Fruit fly (Drosophila melanogaster) whole organism, embryonic: ENCODE results near the gene gammaTub37C.

ENCODE experiments used
- Atf-2 ChIP-seq: fragments of 200-800 bp; sonication (Bioruptor generic); optimal IDR thresholded peaks from 2 replicates; lab custom pipeline; 2016; ENCODE audit warnings: missing biosample characterization, missing genetic modification characterization
- CG10366 ChIP-seq: fragments of 200-800 bp; sonication (Bioruptor generic); IDR thresholded peaks from 2 replicates; pipeline ENCODE4 v1.3.6; 2022; ENCODE audit warnings: missing biosample characterization, missing genetic modification characterization
- CG11085 ChIP-seq: fragments of 200-800 bp; sonication (Bioruptor generic); IDR thresholded peaks from 2 replicates; pipeline ENCODE4 v1.3.6; 2022; ENCODE audit warnings: missing biosample characterization, missing genetic modification characterization
- CG13123 ChIP-seq: fragments of 200-800 bp; sonication (Bioruptor generic); optimal IDR thresholded peaks from 2 replicates; lab custom pipeline; 2016; ENCODE audit warnings: missing biosample characterization, missing genetic modification characterization
- CG15479 ChIP-seq: fragments of 200-800 bp; sonication (Bioruptor generic); optimal IDR thresholded peaks from 3 replicates; lab custom pipeline; 2019; ENCODE audit warnings: missing biosample characterization, mild to moderate bottlenecking, missing genetic modification characterization, moderate library complexity
- CG1647 ChIP-seq: fragments of 200-800 bp; sonication (Bioruptor generic); optimal IDR thresholded peaks from 3 replicates; lab custom pipeline; 2016; ENCODE audit warnings: missing biosample characterization, missing genetic modification characterization
- CG16813 ChIP-seq: fragments of 200-800 bp; sonication (Bioruptor generic); IDR thresholded peaks from 3 replicates; pipeline ENCODE4 v1.3.6; 2022; ENCODE audit warnings: missing biosample characterization, missing genetic modification characterization; ENCODE audit not compliant: partially characterized antibody
- CG3065 ChIP-seq: fragments of 200-800 bp; sonication (Bioruptor generic); optimal IDR thresholded peaks from 2 replicates; lab custom pipeline; 2016; ENCODE audit warnings: missing biosample characterization, missing genetic modification characterization
- CG8359 ChIP-seq: fragments of 200-800 bp; sonication (Bioruptor generic); optimal IDR thresholded peaks from 2 replicates; lab custom pipeline; 2017; ENCODE audit warnings: missing biosample characterization, mild to moderate bottlenecking, missing genetic modification characterization, borderline replicate concordance
- D ChIP-seq, 2 experiments: fragments of 200-800 bp in 1 of 2; fragments of >200 bp in 1 of 2; sonication (Bioruptor generic) in 1 of 2; optimal IDR thresholded peaks; 2 replicates in 1 of 2; 3 replicates in 1 of 2; lab custom pipeline; 2017; ENCODE audit warnings: mild to moderate bottlenecking in 1 of 2, missing biosample characterization in 1 of 2, missing genetic modification characterization in 1 of 2, missing genetic modification reagents in 1 of 2
- Dad ChIP-seq: fragments of 200-800 bp; sonication (Bioruptor generic); optimal IDR thresholded peaks from 3 replicates; lab custom pipeline; 2016; ENCODE audit warnings: missing biosample characterization, missing genetic modification characterization
- Deaf1 ChIP-seq: fragments of 200-800 bp; optimal IDR thresholded peaks from 3 replicates; lab custom pipeline; 2019; ENCODE audit warnings: missing biosample characterization, mild to moderate bottlenecking, missing genetic modification characterization, moderate library complexity
- E2f2 ChIP-seq: fragments of 200-800 bp; sonication (Bioruptor generic); IDR thresholded peaks from 2 replicates; pipeline ENCODE4 v1.3.6; 2022; ENCODE audit warnings: missing biosample characterization, missing genetic modification characterization
- Hey ChIP-seq: fragments of 200-800 bp; sonication (Bioruptor generic); optimal IDR thresholded peaks from 3 replicates; lab custom pipeline; 2018; ENCODE audit warnings: missing biosample characterization, mild to moderate bottlenecking, missing genetic modification characterization
- Lhr ChIP-seq: fragments of 200-800 bp; sonication (Bioruptor generic); optimal IDR thresholded peaks from 3 replicates; lab custom pipeline; 2017; ENCODE audit warnings: mild to moderate bottlenecking, missing biosample characterization, missing genetic modification reagents, missing genetic modification characterization
- Med ChIP-seq: fragments of 200-800 bp; sonication (Bioruptor generic); peaks from one replicate; lab custom pipeline; 2016; ENCODE audit warnings: missing biosample characterization, missing genetic modification characterization, mild to moderate bottlenecking, inconsistent platforms, moderate library complexity
- Mes4 ChIP-seq: fragments of 200-800 bp; sonication (Bioruptor generic); optimal IDR thresholded peaks from 2 replicates; lab custom pipeline; 2016; ENCODE audit warnings: missing biosample characterization, missing genetic modification characterization
- Nf-YC ChIP-seq: fragments of 200-800 bp; optimal IDR thresholded peaks from 3 replicates; lab custom pipeline; 2019; ENCODE audit warnings: missing biosample characterization, mild to moderate bottlenecking, missing genetic modification characterization, moderate library complexity
- Oli ChIP-seq: fragments of 200-800 bp; sonication (Bioruptor generic); optimal IDR thresholded peaks from 2 replicates; lab custom pipeline; 2018; ENCODE audit warnings: missing biosample characterization, mild to moderate bottlenecking, missing genetic modification characterization, moderate library complexity
- Tbp ChIP-seq: fragments of >200 bp; optimal IDR thresholded peaks from 2 replicates; lab custom pipeline; 2018; ENCODE audit warnings: missing biosample characterization, missing genetic modification characterization
- cad ChIP-seq: fragments of >200 bp; optimal IDR thresholded peaks from 2 replicates; lab custom pipeline; 2017; ENCODE audit warnings: missing biosample characterization, missing genetic modification characterization
- crol ChIP-seq: fragments of 200-800 bp; sonication (Bioruptor generic); IDR thresholded peaks from 2 replicates; pipeline ENCODE4 v1.3.6; 2022; ENCODE audit warnings: missing biosample characterization, missing genetic modification characterization
- danr ChIP-seq: fragments of 200-800 bp; sonication (Bioruptor generic); IDR thresholded peaks from 2 replicates; pipeline ENCODE4 v1.3.6; 2022; ENCODE audit warnings: missing biosample characterization, missing genetic modification characterization
- emc ChIP-seq: fragments of 200-800 bp; sonication (Bioruptor generic); optimal IDR thresholded peaks from 2 replicates; lab custom pipeline; 2016; ENCODE audit warnings: missing biosample characterization, missing genetic modification characterization
- ems ChIP-seq: fragments of 200-800 bp; sonication (Bioruptor generic); optimal IDR thresholded peaks from 3 replicates; lab custom pipeline; 2016; ENCODE audit warnings: missing biosample characterization, missing genetic modification characterization
- gfzf ChIP-seq: fragments of 200-800 bp; sonication (Bioruptor generic); optimal IDR thresholded peaks from 2 replicates; lab custom pipeline; 2016; ENCODE audit warnings: missing biosample characterization, mild to moderate bottlenecking, missing genetic modification characterization, moderate library complexity
- gsb ChIP-seq: fragments of 200-800 bp; sonication (Bioruptor generic); IDR thresholded peaks from 2 replicates; pipeline ENCODE4 v1.3.6; 2022; ENCODE audit warnings: missing biosample characterization, missing genetic modification characterization
- mam ChIP-seq: fragments of 200-800 bp; sonication (Bioruptor generic); optimal IDR thresholded peaks from 3 replicates; lab custom pipeline; 2016; ENCODE audit warnings: missing biosample characterization, missing genetic modification characterization
- nerfin-1 ChIP-seq: fragments of 200-800 bp; sonication (Bioruptor generic); optimal IDR thresholded peaks from 3 replicates; lab custom pipeline; 2019; ENCODE audit warnings: missing biosample characterization, mild to moderate bottlenecking, missing genetic modification characterization, moderate library complexity
- nerfin-2 ChIP-seq: fragments of 200-800 bp; sonication (Bioruptor generic); IDR thresholded peaks from 2 replicates; pipeline ENCODE4 v1.3.6; 2022; ENCODE audit warnings: missing biosample characterization, missing genetic modification characterization; ENCODE audit not compliant: partially characterized antibody
- prd ChIP-seq, 3 experiments: fragments of >200 bp in 2 of 3; fragments of 200-800 bp in 1 of 3; sonication (Bioruptor generic) in 1 of 3; optimal IDR thresholded peaks in 2 of 3; IDR thresholded peaks in 1 of 3; 2 replicates in 2 of 3; 3 replicates in 1 of 3; pipeline versions ENCODE4 v1.3.6 to Lab custom; 2017 to 2022; ENCODE audit warnings: missing biosample characterization in 1 of 3, missing genetic modification characterization in 1 of 3
- pros ChIP-seq: fragments of 200-800 bp; sonication (Bioruptor generic); optimal IDR thresholded peaks from 3 replicates; lab custom pipeline; 2019; ENCODE audit warnings: missing biosample characterization, mild to moderate bottlenecking, missing genetic modification characterization, moderate library complexity
- schlank ChIP-seq: fragments of 200-800 bp; sonication (Bioruptor generic); optimal IDR thresholded peaks from 2 replicates; lab custom pipeline; 2018; ENCODE audit warnings: missing biosample characterization, mild to moderate bottlenecking, missing genetic modification characterization
- scrt ChIP-seq: fragments of 200-800 bp; sonication (Bioruptor generic); optimal IDR thresholded peaks from 2 replicates; lab custom pipeline; 2018; ENCODE audit warnings: missing biosample characterization, mild to moderate bottlenecking, missing genetic modification characterization, moderate library complexity
- sisA ChIP-seq: fragments of 200-800 bp; sonication (Bioruptor generic); IDR thresholded peaks from 2 replicates; pipeline ENCODE4 v1.3.6; 2022; ENCODE audit warnings: missing biosample characterization, missing genetic modification characterization
- ssp ChIP-seq: fragments of 200-800 bp; sonication (Bioruptor generic); IDR thresholded peaks from 2 replicates; pipeline ENCODE4 v1.3.6; 2022; ENCODE audit warnings: missing biosample characterization, missing genetic modification characterization
- tll ChIP-seq, 2 experiments: fragments of 200-800 bp in 1 of 2; fragments of >200 bp in 1 of 2; sonication (Bioruptor generic) in 1 of 2; optimal IDR thresholded peaks; 2 replicates each; lab custom pipeline; 2017 to 2019; ENCODE audit warnings: missing biosample characterization in 2 of 2, missing genetic modification characterization in 2 of 2, mild to moderate bottlenecking in 1 of 2, moderate library complexity in 1 of 2
- twi ChIP-seq: fragments of 200-800 bp; optimal IDR thresholded peaks from 2 replicates; lab custom pipeline; 2019; ENCODE audit warnings: missing biosample characterization, mild to moderate bottlenecking, missing genetic modification characterization, moderate library complexity
- zen ChIP-seq: fragments of 200-800 bp; sonication (Bioruptor generic); optimal IDR thresholded peaks from 3 replicates; lab custom pipeline; 2018; ENCODE audit warnings: missing biosample characterization, mild to moderate bottlenecking, missing genetic modification characterization, moderate library complexity
- zfh1 ChIP-seq: fragments of 200-800 bp; sonication (Bioruptor generic); IDR thresholded peaks from 3 replicates; pipeline ENCODE4 v1.3.6; 2022; ENCODE audit warnings: missing biosample characterization, missing genetic modification characterization

Gene gammaTub37C

DNA sequence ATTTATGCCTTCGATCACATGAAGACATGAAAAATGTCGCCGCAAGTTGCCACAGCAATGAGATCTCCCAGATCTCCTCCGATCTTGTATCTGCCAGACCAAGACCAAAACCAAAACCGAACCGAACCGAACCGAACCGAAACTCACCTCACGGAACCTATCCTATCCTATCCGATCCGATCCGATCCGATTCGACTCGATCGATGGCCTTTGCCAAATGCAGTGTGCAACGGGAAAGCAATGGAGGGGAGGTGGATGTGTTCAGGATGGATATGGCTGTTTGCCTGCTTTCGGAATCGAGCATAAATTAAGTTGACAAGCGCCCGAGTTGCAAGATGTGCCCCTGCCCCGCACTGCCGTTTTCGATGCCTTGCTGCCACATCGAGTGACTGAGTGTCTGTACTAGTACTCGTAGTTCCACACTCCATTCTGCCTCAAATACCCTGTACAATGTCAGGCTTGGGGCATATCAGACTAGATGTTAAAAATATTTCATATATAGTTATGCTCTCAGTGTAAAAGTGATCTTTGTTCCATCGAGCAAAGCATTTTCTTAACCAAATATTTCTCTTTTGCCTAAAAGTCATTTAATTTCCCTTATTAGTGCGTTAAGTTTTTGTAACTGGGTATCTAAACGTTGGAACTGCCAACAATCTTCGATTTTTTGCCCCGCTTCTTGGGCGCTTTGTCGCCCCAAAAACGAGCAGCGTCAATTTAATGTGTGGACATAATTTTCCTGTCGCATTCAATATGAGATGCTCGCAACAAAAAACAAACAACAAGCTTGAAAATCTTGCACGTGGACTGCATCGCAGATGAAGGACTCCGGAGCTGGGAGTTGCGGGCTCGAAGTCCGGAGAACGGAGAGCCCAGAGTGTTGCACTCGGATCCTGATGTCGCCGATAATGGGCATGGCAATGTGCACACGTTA is 40.7 kb upstream of the gammaTub37C start (continued):
- TF ChIP-seq nerfin-2 (GFP tag; lab: Robert Waterston, UW) (no peak), zen (peak; percentile 74), Mes4 (GFP tag; lab: Kevin White, UChicago) (peak; percentile 74), CG15479 (GFP tag; lab: Kevin White, UChicago) (no peak), Deaf1 (peak; percentile 64), ssp (GFP tag; lab: Robert Waterston, UW) (peak; percentile 73), emc (GFP tag; lab: Kevin White, UChicago) (no peak), CG8359 (GFP tag; lab: Kevin White, UChicago) (peak; percentile 52), Lhr (GFP tag; lab: Kevin White, UChicago) (peak; percentile 71), mam (GFP tag; lab: Kevin White, UChicago) (peak; percentile 47), CG10366 (GFP tag; lab: Robert Waterston, UW) (peak; percentile 72), CG13123 (GFP tag; lab: Kevin White, UChicago) (peak; percentile 67), Oli (peak; percentile 84)

DNA sequence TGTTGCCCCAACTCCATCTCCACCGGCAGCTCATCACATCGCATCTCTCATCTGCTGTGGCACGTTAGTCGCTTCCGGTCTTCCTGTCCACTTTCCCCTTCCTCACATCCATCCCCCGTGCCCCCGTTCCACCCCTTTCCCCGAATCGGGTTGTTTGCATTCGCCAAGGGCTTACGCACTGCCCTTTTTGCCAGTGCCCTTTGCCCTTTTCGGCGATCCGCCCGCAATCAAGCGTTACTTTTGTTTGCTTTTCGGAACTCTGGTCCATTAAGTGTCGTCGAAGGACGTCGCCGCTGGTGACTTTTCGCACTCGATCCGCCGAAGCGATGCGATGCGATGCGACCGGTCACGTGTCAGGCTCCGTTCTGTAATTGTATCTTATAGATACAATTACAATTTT is 36.8 kb upstream of the gammaTub37C start:
- TF ChIP-seq scrt (no peak), Dad (GFP tag; lab: Kevin White, UChicago) (no peak), prd (optimal IDR thresholded peaks at IDR 0.05; lab: Kevin White, UChicago) (no peak), prd (GFP tag; IDR thresholded peaks at IDR 0.05; lab: Robert Waterston, UW) (no peak), Tbp (GFP tag; lab: Kevin White, UChicago) (no peak), CG1647 (GFP tag; lab: Kevin White, UChicago) (no peak), E2f2 (GFP tag; lab: Robert Waterston, UW) (no peak), schlank (tag; lab: Kevin White, UChicago) (no peak), CG16813 (0 out of 3 replicates have a peak, but pooled peaks have one; percentile 22), sisA (GFP tag; lab: Robert Waterston, UW) (no peak), danr (GFP tag; lab: Robert Waterston, UW) (no peak), crol (peak; percentile 72), Atf-2 (GFP tag; lab: Kevin White, UChicago) (no peak), pros (GFP tag; lab: Kevin White, UChicago) (peak; percentile 47), zfh1 (GFP tag; lab: Robert Waterston, UW) (0 out of 3 replicates have a peak, but pooled peaks have one; percentile 13), Nf-YC (tag; lab: Kevin White, UChicago) (no peak), nerfin-1 (tag; lab: Kevin White, UChicago) (peak; percentile 62), CG11085 (no peak), Hey (tag; lab: Kevin White, UChicago) (peak; percentile 90)

DNA sequence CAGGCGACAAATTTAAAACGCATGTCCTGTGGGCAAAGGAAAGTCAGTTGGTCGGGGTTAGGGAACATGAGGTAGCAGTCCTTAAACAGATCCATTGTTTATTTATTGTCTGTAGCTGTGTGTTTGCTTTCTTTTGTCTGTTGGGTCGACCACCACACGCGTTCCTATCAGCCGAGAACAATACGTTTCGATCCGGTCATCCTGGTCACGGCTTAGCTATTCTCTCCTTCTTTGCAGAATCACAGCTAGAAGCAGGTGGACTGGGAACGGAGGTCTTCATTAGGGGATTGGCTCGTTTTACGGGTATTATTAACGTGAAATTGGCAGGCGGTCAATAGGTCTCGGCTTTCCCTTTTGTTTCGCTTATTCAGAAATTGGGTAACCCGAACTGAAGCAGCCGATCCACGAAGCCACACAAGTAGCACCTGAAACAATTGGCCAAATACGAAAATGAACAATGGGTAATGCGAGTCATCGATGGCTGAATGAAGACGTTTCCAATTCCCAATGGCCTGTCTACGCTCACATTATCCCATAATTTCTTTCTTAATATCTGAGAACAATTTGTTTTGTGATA is 34.6 kb upstream of the gammaTub37C start:
- TF ChIP-seq zen: peak; percentile 93
- no peak for TF ChIP-seq gfzf (GFP tag; lab: Kevin White, UChicago)
- peak in 1 of 2 experiments; percentile 84 for TF ChIP-seq tll (GFP tag; optimal IDR thresholded peaks at IDR 0.05; lab: Kevin White, UChicago)
- TF ChIP-seq Med (GFP tag; lab: Kevin White, UChicago): peak; percentile 15
- TF ChIP-seq cad: peak; percentile 28
- 0 out of 2 replicates have a peak, but pooled peaks have one; percentile 15 for TF ChIP-seq gsb
- peak; percentile 86 for TF ChIP-seq twi (tag; lab: Kevin White, UChicago)
- no peak for TF ChIP-seq prd (optimal IDR thresholded peaks at IDR 0.05; lab: Kevin White, UChicago)
- TF ChIP-seq prd (GFP tag; IDR thresholded peaks at IDR 0.05; lab: Robert Waterston, UW): peak; percentile 37; the same call in 2 of the 3 replicates
- TF ChIP-seq CG3065 (GFP tag; lab: Kevin White, UChicago): no peak
- peak; percentile 25 for TF ChIP-seq CG15479 (GFP tag; lab: Kevin White, UChicago)
- peak; percentile 100 for TF ChIP-seq D (optimal IDR thresholded peaks at IDR 0.05; lab: Kevin White, UChicago)
- peak; percentile 4 for TF ChIP-seq D (GFP tag; optimal IDR thresholded peaks at IDR 0.05; lab: Kevin White, UChicago)
- TF ChIP-seq ems (GFP tag; lab: Kevin White, UChicago): no peak
